Worm (Caenorhabditis elegans): ENCODE data around the gene C07G2.5.

C07G2.5 gene

ce11 chrIII:4498938-4499337, at the start of gene C07G2.5, which contains the start of gene atf-7:
Gene C07G2.5 (minus strand): TSS chrIII:4499038.
Gene atf-7 (minus strand): TSS chrIII:4499045.
- TF ChIP-seq ctbp-1 (GFP tag; IDR thresholded peaks at IDR 0.05): no peak
- peak; percentile 85 for TF ChIP-seq ama-1 (optimal IDR thresholded peaks at IDR 0.05)
- TF ChIP-seq dve-1 (tag; optimal IDR thresholded peaks at IDR 0.05; ENCODE audit: insufficient read depth): no peak

ce11 chrIII:4544959-4545358, 46.1 kb upstream of the C07G2.5 start, which contains the start of gene M88.3:
Gene M88.3 (minus strand): TSS chrIII:4545059.
- TF ChIP-seq mxl-2 (GFP tag; conservative IDR thresholded peaks at IDR 0.05) (no peak), snpc-1.2 (GFP tag; IDR thresholded peaks at IDR 0.05) (no peak), nhr-77 (tag; optimal IDR thresholded peaks at IDR 0.05) (no peak), egl-27 (tag; optimal IDR thresholded peaks at IDR 0.05) (no peak), nhr-111 (GFP tag; optimal IDR thresholded peaks at IDR 0.05) (no peak), sdz-12 (GFP tag; optimal IDR thresholded peaks at IDR 0.05) (no peak), ceh-32 (tag; optimal IDR thresholded peaks at IDR 0.05; ENCODE audit: poor library complexity) (no peak), dmd-8 (GFP tag; IDR thresholded peaks at IDR 0.05) (no peak), mdt-29 (GFP tag; IDR thresholded peaks at IDR 0.05) (no peak), egl-43 (GFP tag; IDR thresholded peaks at IDR 0.05) (no peak), aly-2 (tag; optimal IDR thresholded peaks at IDR 0.05) (no peak), saeg-2 (GFP tag; IDR thresholded peaks at IDR 0.05) (no peak), Y5F2A.4 (GFP tag; optimal IDR thresholded peaks at IDR 0.05) (no peak), skn-1 (tag; optimal IDR thresholded peaks at IDR 0.05) (no peak), ztf-11 (tag; optimal IDR thresholded peaks at IDR 0.05) (no peak), T26A8.4 (GFP tag; IDR thresholded peaks at IDR 0.05) (no peak), hif-1 (tag; optimal IDR thresholded peaks at IDR 0.05) (no peak)

- TF ChIP-seq ces-1 (GFP tag; optimal IDR thresholded peaks at IDR 0.05) (no peak), mes-2 (tag; optimal IDR thresholded peaks at IDR 0.05; ENCODE audit: poor library complexity, severe bottlenecking) (peak; percentile 54), dpl-1 (GFP tag; optimal IDR thresholded peaks at IDR 0.05) (peak; percentile 25), snpc-4 (tag; optimal IDR thresholded peaks at IDR 0.05) (no peak), madf-5 (GFP tag; IDR thresholded peaks at IDR 0.05) (no peak), lsy-2 (tag; optimal IDR thresholded peaks at IDR 0.05) (peak in 1 of 2 experiments; percentile 46), spr-1 (tag; optimal IDR thresholded peaks at IDR 0.05) (no peak), mep-1 (tag; optimal IDR thresholded peaks at IDR 0.05) (peak; percentile 20), lin-1 (GFP tag; IDR thresholded peaks at IDR 0.05) (no peak), hif-1 (tag; optimal IDR thresholded peaks at IDR 0.05) (no peak)
Observed at ce11 chrIII:4542362-4542931, 43.6 kb upstream of the C07G2.5 start, which contains the start of the genes mrps-34 and cisd-3.1. Gene mrps-34 (minus strand): TSS chrIII:4542452. Gene cisd-3.1 (plus strand): TSS chrIII:4542881.

ce11 chrIII:4540604-4541003, 41.8 kb upstream of the C07G2.5 start, which contains the start of gene ugt-62:
Gene ugt-62 (minus strand): TSS chrIII:4540623.
- TF ChIP-seq mes-2 (tag; optimal IDR thresholded peaks at IDR 0.05; ENCODE audit: poor library complexity, severe bottlenecking): peak; percentile 9
- peak; percentile 57 for TF ChIP-seq nhr-48 (tag; optimal IDR thresholded peaks at IDR 0.05)
- TF ChIP-seq daf-16 (GFP tag; optimal IDR thresholded peaks at IDR 0.05): no peak
- peak; percentile 86 for TF ChIP-seq daf-16 (tag; optimal IDR thresholded peaks at IDR 0.05)
- no peak for TF ChIP-seq daf-8 (GFP tag; IDR thresholded peaks at IDR 0.05)
- TF ChIP-seq R02D3.7 (tag; optimal IDR thresholded peaks at IDR 0.05): no peak
- TF ChIP-seq attf-4 (tag; optimal IDR thresholded peaks at IDR 0.05): no peak
- TF ChIP-seq T20F7.1 (GFP tag; optimal IDR thresholded peaks at IDR 0.05): peak; percentile 53
- TF ChIP-seq php-3 (GFP tag; IDR thresholded peaks at IDR 0.05): peak; percentile 71
- no peak for TF ChIP-seq nhr-237 (tag; optimal IDR thresholded peaks at IDR 0.05)
- peak; percentile 26 for TF ChIP-seq nhr-102 (tag; optimal IDR thresholded peaks at IDR 0.05)
- no peak for TF ChIP-seq hif-1 (tag; optimal IDR thresholded peaks at IDR 0.05)
- TF ChIP-seq dve-1 (tag; optimal IDR thresholded peaks at IDR 0.05; ENCODE audit: insufficient read depth): peak; percentile 82
- peak; percentile 80 for TF ChIP-seq nhr-77 (tag; optimal IDR thresholded peaks at IDR 0.05)
- TF ChIP-seq dmd-6 (GFP tag; IDR thresholded peaks at IDR 0.05): peak; percentile 84
- no peak for TF ChIP-seq saeg-2 (GFP tag; IDR thresholded peaks at IDR 0.05)
- no peak for TF ChIP-seq ztf-7 (tag; optimal IDR thresholded peaks at IDR 0.05)
- TF ChIP-seq mxl-3 (GFP tag; optimal IDR thresholded peaks at IDR 0.05): no peak
- peak; percentile 89 for TF ChIP-seq nhr-28 (tag; optimal IDR thresholded peaks at IDR 0.05)
- TF ChIP-seq unc-62 (GFP tag; optimal IDR thresholded peaks at IDR 0.05 in 1 of 2): no peak
- TF ChIP-seq unc-62 (tag; optimal IDR thresholded peaks at IDR 0.05): no peak
- no peak for TF ChIP-seq sdz-12 (GFP tag; optimal IDR thresholded peaks at IDR 0.05)
- no peak for TF ChIP-seq F37D6.2 (tag; optimal IDR thresholded peaks at IDR 0.05)

Data from whole organism, L4 larva.